Worm (Caenorhabditis elegans): ENCODE measurements around the gene lys-3.

DNA sequence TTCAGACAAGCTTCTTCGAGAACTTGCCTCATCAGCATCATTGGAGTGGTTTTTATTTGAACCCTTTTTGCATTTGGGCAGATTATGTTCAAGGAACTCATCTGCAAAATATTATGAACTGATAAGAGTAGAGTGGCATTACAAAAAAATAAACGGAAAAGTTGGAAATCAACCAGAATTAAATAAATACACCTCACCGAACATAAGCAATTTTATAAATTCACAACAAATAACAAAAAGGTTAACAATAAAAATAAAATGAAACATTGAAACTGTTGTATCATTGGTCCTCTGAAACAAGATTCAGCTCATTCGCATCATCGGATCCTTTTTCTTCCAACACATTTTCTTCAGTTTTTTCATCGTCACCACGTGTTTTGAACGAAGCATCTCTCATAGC is 34.0 kb upstream of the lys-3 start, which contains the start of gene asps-1:
- TF ChIP-seq fos-1 (tag; optimal IDR thresholded peaks at IDR 0.05) (no peak), nhr-77 (tag; optimal IDR thresholded peaks at IDR 0.05) (no peak), snpc-4 (tag; optimal IDR thresholded peaks at IDR 0.05) (no peak), zip-2 (tag; optimal IDR thresholded peaks at IDR 0.05) (no peak), zfp-3 (GFP tag; conservative IDR thresholded peaks at IDR 0.05) (no peak), nhr-28 (tag; optimal IDR thresholded peaks at IDR 0.05) (no peak), unc-62 (GFP tag; optimal IDR thresholded peaks at IDR 0.05 in 1 of 2) (no peak), unc-62 (tag; optimal IDR thresholded peaks at IDR 0.05) (no peak), unc-130 (GFP tag; optimal IDR thresholded peaks at IDR 0.05) (no peak), ceh-20 (GFP tag; IDR thresholded peaks at IDR 0.05) (no peak), ztf-11 (tag; optimal IDR thresholded peaks at IDR 0.05) (no peak)

Measured in whole organism, L4 larva.